Fruit fly (Drosophila melanogaster): ENCODE data around the gene mRpL21.

mRpL21 gene

dm6 chr3L:19228857-19229398 is 25.9 kb downstream of the mRpL21 start:
- TF ChIP-seq CG17359 (tag; optimal IDR thresholded peaks at IDR 0.05) (peak; percentile 15), sima (GFP tag; optimal IDR thresholded peaks at IDR 0.05) (no peak), eve (GFP tag; optimal IDR thresholded peaks at IDR 0.05) (peak in 1 of 2 experiments; percentile 14), otp (GFP tag; IDR thresholded peaks at IDR 0.05) (no peak), CG34376 (GFP tag; optimal IDR thresholded peaks at IDR 0.05) (no peak), Ada2b (GFP tag; IDR thresholded peaks at IDR 0.05) (no peak), CG31441 (GFP tag; IDR thresholded peaks at IDR 0.05) (0 out of 2 replicates have a peak, but pooled peaks have one; percentile 31), trem (tag; optimal IDR thresholded peaks at IDR 0.05) (peak; percentile 5), CG8359 (GFP tag; optimal IDR thresholded peaks at IDR 0.05; ENCODE audit: borderline replicate concordance) (peak; percentile 15), CG7556 (GFP tag; optimal IDR thresholded peaks at IDR 0.05) (peak; percentile 12), CG14710 (tag; optimal IDR thresholded peaks at IDR 0.05) (peak; percentile 94), CG10979 (tag; optimal IDR thresholded peaks at IDR 0.05) (peak; percentile 26), CG5245 (GFP tag; optimal IDR thresholded peaks at IDR 0.05) (no peak), CoRest (tag; optimal IDR thresholded peaks at IDR 0.05) (peak; percentile 5), Sox102F (GFP tag; optimal IDR thresholded peaks at IDR 0.05) (peak; percentile 22), CG15601 (tag; optimal IDR thresholded peaks at IDR 0.05) (peak; percentile 9), NC2β (GFP tag; optimal IDR thresholded peaks at IDR 0.05) (no peak), vnd (GFP tag; IDR thresholded peaks at IDR 0.05; ENCODE audit: partially characterized antibody) (no peak), Blimp-1 (GFP tag; optimal IDR thresholded peaks at IDR 0.05) (peak; percentile 21), dmrt99B (tag; optimal IDR thresholded peaks at IDR 0.05) (peak; percentile 30), CG11504 (tag; optimal IDR thresholded peaks at IDR 0.05) (peak; percentile 18), phol (tag; optimal IDR thresholded peaks at IDR 0.05) (peak; percentile 5), CG2678 (tag; optimal IDR thresholded peaks at IDR 0.05) (peak; percentile 22), gem (tag; optimal IDR thresholded peaks at IDR 0.05) (peak; percentile 51), CG18262 (tag; optimal IDR thresholded peaks at IDR 0.05) (peak; percentile 48), fd96Cb (tag; optimal IDR thresholded peaks at IDR 0.05) (peak; percentile 13), CG8388 (GFP tag; optimal IDR thresholded peaks at IDR 0.05) (peak; percentile 23), Dip3 (GFP tag; optimal IDR thresholded peaks at IDR 0.05) (no peak), CG2712 (tag; optimal IDR thresholded peaks at IDR 0.05) (peak; percentile 40), bbx (GFP tag; IDR thresholded peaks at IDR 0.05; ENCODE audit: partially characterized antibody) (no peak), Ptx1 (GFP tag; IDR thresholded peaks at IDR 0.05) (0 out of 2 replicates have a peak, but pooled peaks have one; percentile 6), CG7839 (tag; optimal IDR thresholded peaks at IDR 0.05) (peak; percentile 9), dmrt11E (tag; optimal IDR thresholded peaks at IDR 0.05) (peak; percentile 25), CG17361 (GFP tag; IDR thresholded peaks at IDR 0.05) (peak; percentile 53; the same call in 2 of the 3 replicates), gcm (GFP tag; optimal IDR thresholded peaks at IDR 0.05) (peak; percentile 8), tll (GFP tag; optimal IDR thresholded peaks at IDR 0.05) (no peak), row (GFP tag; IDR thresholded peaks at IDR 0.05) (0 out of 3 replicates have a peak, but pooled peaks have one; percentile 24)

- TF ChIP-seq CG9876 (GFP tag; optimal IDR thresholded peaks at IDR 0.05), result no peak
- peak; percentile 57 for TF ChIP-seq cg (GFP tag; optimal IDR thresholded peaks at IDR 0.05)
- peak; percentile 45; the same call in 1 of the 3 replicates for TF ChIP-seq CG6175 (GFP tag; IDR thresholded peaks at IDR 0.05)
- peak; percentile 22; the same call in 1 of the 2 replicates for TF ChIP-seq CG32532 (GFP tag; IDR thresholded peaks at IDR 0.05)
- TF ChIP-seq CG7745 (tag; optimal IDR thresholded peaks at IDR 0.05), result peak; percentile 82
- no peak for TF ChIP-seq wek (GFP tag; optimal IDR thresholded peaks at IDR 0.05)
- TF ChIP-seq exex (tag; optimal IDR thresholded peaks at IDR 0.05), result peak; percentile 96
- no peak for TF ChIP-seq CG3065 (GFP tag; optimal IDR thresholded peaks at IDR 0.05)
- TF ChIP-seq crol (GFP tag; IDR thresholded peaks at IDR 0.05), result peak; percentile 77
- peak; percentile 44 for TF ChIP-seq mirr (GFP tag; optimal IDR thresholded peaks at IDR 0.05)
- TF ChIP-seq Ssrp (tag; optimal IDR thresholded peaks at IDR 0.05), result no peak
- TF ChIP-seq sens (GFP tag), result peak; percentile 48
- TF ChIP-seq CG10543 (GFP tag; optimal IDR thresholded peaks at IDR 0.05), result peak; percentile 14
Observed at dm6 chr3L:19228371-19228817, 26.5 kb downstream of the mRpL21 start.
